Worm (Caenorhabditis elegans): ENCODE data around the gene Y17G9B.11.

ce11 chrIV:4710459-4710858 is 45.9 kb upstream of the Y17G9B.11 start, which contains the start of gene cif-1:
- no peak for TF ChIP-seq ceh-48 (tag; optimal IDR thresholded peaks at IDR 0.05)
- TF ChIP-seq hlh-15 (tag; optimal IDR thresholded peaks at IDR 0.05): no peak
- no peak for TF ChIP-seq pha-4 (tag; optimal IDR thresholded peaks at IDR 0.05)
- TF ChIP-seq madf-2 (tag; optimal IDR thresholded peaks at IDR 0.05): no peak

Measured in whole organism, late embryonic.